Fruit fly (Drosophila melanogaster) whole organism, embryonic: Measurements from ENCODE around the gene CG17660.
A peak's percentile ranks its signal among the peaks of the same experiment; 100 is the strongest.

ENCODE experiments used
- Abd-B ChIP-seq: fragments of 200-800 bp; sonication (Bioruptor generic); optimal IDR thresholded peaks from 2 replicates; lab custom pipeline; 2018; ENCODE audit warnings: missing biosample characterization, mild to moderate bottlenecking, missing genetic modification characterization, moderate library complexity
- Adf1 ChIP-seq: fragments of 200-800 bp; sonication (Bioruptor generic); IDR thresholded peaks from 2 replicates; pipeline ENCODE4 v1.3.6; 2022; ENCODE audit warnings: missing biosample characterization, missing genetic modification characterization
- B-H1 ChIP-seq: fragments of 200-800 bp; sonication (Bioruptor generic); IDR thresholded peaks from 3 replicates; pipeline ENCODE4 v1.3.6; 2022; ENCODE audit warnings: missing biosample characterization, missing genetic modification characterization
- BtbVII ChIP-seq: fragments of 200-800 bp; sonication (Bioruptor generic); optimal IDR thresholded peaks from 3 replicates; lab custom pipeline; 2017; ENCODE audit warnings: missing biosample characterization, mild to moderate bottlenecking, missing genetic modification characterization
- CG10321 ChIP-seq: fragments of 200-800 bp; sonication (Bioruptor generic); IDR thresholded peaks from 2 replicates; pipeline ENCODE4 v1.3.6; 2022; ENCODE audit warnings: missing biosample characterization, missing genetic modification characterization
- CG11695 ChIP-seq: fragments of 200-800 bp; sonication (Bioruptor generic); IDR thresholded peaks from 3 replicates; pipeline ENCODE4 v1.3.6; 2022; ENCODE audit warnings: missing biosample characterization, missing genetic modification characterization
- CG12299 ChIP-seq: fragments of 200-800 bp; sonication (Bioruptor generic); optimal IDR thresholded peaks from 2 replicates; lab custom pipeline; 2018; ENCODE audit warnings: missing biosample characterization, mild to moderate bottlenecking, missing genetic modification characterization
- CG13624 ChIP-seq: fragments of 200-800 bp; sonication (Bioruptor generic); optimal IDR thresholded peaks from 2 replicates; lab custom pipeline; 2016; ENCODE audit warnings: missing biosample characterization, missing genetic modification characterization
- CG1603 ChIP-seq: fragments of 200-800 bp; sonication (Bioruptor generic); optimal IDR thresholded peaks from 2 replicates; lab custom pipeline; 2019; ENCODE audit warnings: missing biosample characterization, mild to moderate bottlenecking, missing genetic modification characterization, moderate library complexity
- CG17361 ChIP-seq: fragments of 200-800 bp; sonication (Bioruptor generic); IDR thresholded peaks from 3 replicates; pipeline ENCODE4 v1.3.6; 2022; ENCODE audit warnings: missing biosample characterization, missing genetic modification characterization
- CG1792 ChIP-seq: fragments of 200-800 bp; sonication (Bioruptor generic); optimal IDR thresholded peaks from 2 replicates; lab custom pipeline; 2016; ENCODE audit warnings: missing biosample characterization, missing genetic modification characterization
- CG18476 ChIP-seq: fragments of 200-800 bp; sonication (Bioruptor generic); optimal IDR thresholded peaks from 2 replicates; lab custom pipeline; 2016; ENCODE audit warnings: missing biosample characterization, mild to moderate bottlenecking, missing genetic modification characterization
- CG2129 ChIP-seq: fragments of 200-800 bp; sonication (Bioruptor generic); IDR thresholded peaks from 2 replicates; pipeline ENCODE4 v1.3.6; 2022; ENCODE audit warnings: missing biosample characterization, missing genetic modification characterization; ENCODE audit not compliant: partially characterized antibody
- CG31388 ChIP-seq: fragments of 200-800 bp; sonication (Bioruptor generic); optimal IDR thresholded peaks from 2 replicates; lab custom pipeline; 2016; ENCODE audit warnings: missing biosample characterization, missing genetic modification characterization
- CG7271 ChIP-seq: fragments of 200-800 bp; sonication (Bioruptor generic); optimal IDR thresholded peaks from 2 replicates; lab custom pipeline; 2018; ENCODE audit warnings: missing biosample characterization, mild to moderate bottlenecking, missing genetic modification characterization, moderate library complexity
- CG7745 ChIP-seq: fragments of 200-800 bp; sonication (Bioruptor generic); optimal IDR thresholded peaks from 2 replicates; lab custom pipeline; 2018; ENCODE audit warnings: missing biosample characterization, mild to moderate bottlenecking, missing genetic modification characterization, moderate library complexity
- CG8281 ChIP-seq: fragments of 200-800 bp; sonication (Bioruptor generic); optimal IDR thresholded peaks from 2 replicates; lab custom pipeline; 2018; ENCODE audit warnings: missing biosample characterization, mild to moderate bottlenecking, missing genetic modification characterization, moderate library complexity
- CG9817 ChIP-seq: fragments of 200-800 bp; sonication (Bioruptor generic); optimal IDR thresholded peaks from 2 replicates; lab custom pipeline; 2018; ENCODE audit warnings: missing biosample characterization, mild to moderate bottlenecking, missing genetic modification characterization, moderate library complexity
- GATAe ChIP-seq: fragments of 200-800 bp; sonication (Bioruptor generic); conservative IDR thresholded peaks from 2 replicates; pipeline ENCODE4 v1.3.6; 2022; ENCODE audit warnings: missing biosample characterization, missing genetic modification characterization
- Hand ChIP-seq: fragments of 200-800 bp; sonication (Bioruptor generic); optimal IDR thresholded peaks from 2 replicates; lab custom pipeline; 2017; ENCODE audit warnings: mild to moderate bottlenecking, missing biosample characterization, missing genetic modification reagents, missing genetic modification characterization
- Hr39 ChIP-seq: fragments of >200 bp; optimal IDR thresholded peaks from 2 replicates; lab custom pipeline; 2017
- Hr51 ChIP-seq, 2 experiments: fragments of 200-800 bp; sonication (Bioruptor generic); optimal IDR thresholded peaks; 2 replicates in 1 of 2; 3 replicates in 1 of 2; lab custom pipeline; 2016 to 2018; ENCODE audit warnings: missing biosample characterization in 2 of 2, missing genetic modification characterization in 2 of 2, mild to moderate bottlenecking in 1 of 2, moderate library complexity in 1 of 2
- Hsf ChIP-seq: fragments of 200-800 bp; sonication (Bioruptor generic); optimal IDR thresholded peaks from 3 replicates; lab custom pipeline; 2016; ENCODE audit warnings: missing biosample characterization, missing genetic modification characterization
- Lhr ChIP-seq: fragments of 200-800 bp; sonication (Bioruptor generic); optimal IDR thresholded peaks from 3 replicates; lab custom pipeline; 2017; ENCODE audit warnings: mild to moderate bottlenecking, missing biosample characterization, missing genetic modification reagents, missing genetic modification characterization
- Med ChIP-seq: fragments of 200-800 bp; sonication (Bioruptor generic); peaks from one replicate; lab custom pipeline; 2016; ENCODE audit warnings: missing biosample characterization, missing genetic modification characterization, mild to moderate bottlenecking, inconsistent platforms, moderate library complexity
- Mes4 ChIP-seq: fragments of 200-800 bp; sonication (Bioruptor generic); optimal IDR thresholded peaks from 2 replicates; lab custom pipeline; 2016; ENCODE audit warnings: missing biosample characterization, missing genetic modification characterization
- Nf-YB ChIP-seq: fragments of 200-800 bp; sonication (Bioruptor generic); optimal IDR thresholded peaks from 3 replicates; lab custom pipeline; 2019; ENCODE audit warnings: missing biosample characterization, mild to moderate bottlenecking, missing genetic modification characterization, moderate library complexity
- Scr ChIP-seq: fragments of 200-800 bp; sonication (Bioruptor generic); IDR thresholded peaks from 2 replicates; pipeline ENCODE4 v1.3.6; 2022; ENCODE audit warnings: missing biosample characterization, missing genetic modification characterization; ENCODE audit not compliant: partially characterized antibody
- Sin3A ChIP-seq: fragments of >200 bp; optimal IDR thresholded peaks from 2 replicates; lab custom pipeline; 2018
- Spps ChIP-seq: fragments of 200-800 bp; sonication (Bioruptor generic); optimal IDR thresholded peaks from 2 replicates; lab custom pipeline; 2018; ENCODE audit warnings: missing biosample characterization, mild to moderate bottlenecking, missing genetic modification characterization
- Sry-δ ChIP-seq: fragments of 200-800 bp; sonication (Bioruptor generic); optimal IDR thresholded peaks from 2 replicates; lab custom pipeline; 2016; ENCODE audit warnings: missing biosample characterization, missing genetic modification characterization
- Tbp ChIP-seq: fragments of >200 bp; optimal IDR thresholded peaks from 2 replicates; lab custom pipeline; 2018; ENCODE audit warnings: missing biosample characterization, missing genetic modification characterization
- bab2 ChIP-seq: fragments of 200-800 bp; sonication (Bioruptor generic); optimal IDR thresholded peaks from 2 replicates; lab custom pipeline; 2016; ENCODE audit warnings: missing biosample characterization, missing genetic modification characterization
- chn ChIP-seq: fragments of 200-800 bp; sonication (Bioruptor generic); optimal IDR thresholded peaks from 2 replicates; lab custom pipeline; 2016; ENCODE audit warnings: missing biosample characterization, missing genetic modification characterization
- fd64A ChIP-seq: fragments of 200-800 bp; sonication (Bioruptor generic); optimal IDR thresholded peaks from 3 replicates; lab custom pipeline; 2018; ENCODE audit warnings: missing biosample characterization, mild to moderate bottlenecking, missing genetic modification characterization
- gcm2 ChIP-seq: fragments of 200-800 bp; sonication (Bioruptor generic); optimal IDR thresholded peaks from 2 replicates; lab custom pipeline; 2016; ENCODE audit warnings: missing biosample characterization, missing genetic modification characterization
- kah ChIP-seq: fragments of 200-800 bp; sonication (Bioruptor generic); optimal IDR thresholded peaks from 2 replicates; lab custom pipeline; 2018; ENCODE audit warnings: missing biosample characterization, mild to moderate bottlenecking, missing genetic modification characterization
- lilli ChIP-seq: fragments of 200-800 bp; sonication (Bioruptor generic); optimal IDR thresholded peaks from 3 replicates; lab custom pipeline; 2016; ENCODE audit warnings: missing biosample characterization, missing genetic modification characterization
- pan ChIP-seq, 4 experiments: fragments of >200 bp in 3 of 4; fragments of 200-800 bp in 1 of 4; sonication (Bioruptor generic) in 1 of 4; optimal IDR thresholded peaks in 3 of 4; IDR thresholded peaks in 1 of 4; 2 replicates each; pipeline versions ENCODE4 v1.3.6 to Lab custom; 2017 to 2022; ENCODE audit warnings: missing biosample characterization in 2 of 4, missing genetic modification characterization in 2 of 4, mixed read lengths in 1 of 4
- pb ChIP-seq: fragments of 200-800 bp; sonication (Bioruptor generic); optimal IDR thresholded peaks from 3 replicates; lab custom pipeline; 2016; ENCODE audit warnings: missing biosample characterization, missing genetic modification characterization
- prd ChIP-seq, 3 experiments: fragments of >200 bp in 2 of 3; fragments of 200-800 bp in 1 of 3; sonication (Bioruptor generic) in 1 of 3; optimal IDR thresholded peaks in 2 of 3; IDR thresholded peaks in 1 of 3; 2 replicates in 2 of 3; 3 replicates in 1 of 3; pipeline versions ENCODE4 v1.3.6 to Lab custom; 2017 to 2022; ENCODE audit warnings: missing biosample characterization in 1 of 3, missing genetic modification characterization in 1 of 3
- pum ChIP-seq: fragments of 200-800 bp; sonication (Bioruptor generic); optimal IDR thresholded peaks from 2 replicates; lab custom pipeline; 2016; ENCODE audit warnings: missing biosample characterization, missing genetic modification characterization
- run ChIP-seq: fragments of 200-800 bp; sonication (Bioruptor generic); optimal IDR thresholded peaks from 3 replicates; lab custom pipeline; 2018; ENCODE audit warnings: missing biosample characterization, mild to moderate bottlenecking, missing genetic modification characterization
- sqz ChIP-seq: fragments of 200-800 bp; sonication (Bioruptor generic); optimal IDR thresholded peaks from 3 replicates; lab custom pipeline; 2018; ENCODE audit warnings: missing biosample characterization, mild to moderate bottlenecking, missing genetic modification characterization
- stc ChIP-seq: fragments of 200-800 bp; sonication (Bioruptor generic); IDR thresholded peaks from 2 replicates; pipeline ENCODE4 v1.3.6; 2022; ENCODE audit warnings: missing biosample characterization, missing genetic modification characterization
- tin ChIP-seq: fragments of 200-800 bp; sonication (Bioruptor generic); optimal IDR thresholded peaks from 3 replicates; lab custom pipeline; 2016; ENCODE audit warnings: missing biosample characterization, missing genetic modification characterization
- tna ChIP-seq: fragments of 200-800 bp; sonication (Bioruptor generic); IDR thresholded peaks from 2 replicates; pipeline ENCODE4 v1.3.6; 2022; ENCODE audit warnings: missing biosample characterization, missing genetic modification characterization; ENCODE audit not compliant: partially characterized antibody
- toy ChIP-seq: fragments of 200-800 bp; sonication (Bioruptor generic); IDR thresholded peaks from 2 replicates; pipeline ENCODE4 v1.3.6; 2022; ENCODE audit warnings: missing biosample characterization, missing genetic modification characterization
- zfh2 ChIP-seq: fragments of 200-800 bp; sonication (Bioruptor generic); optimal IDR thresholded peaks from 2 replicates; lab custom pipeline; 2016; ENCODE audit warnings: missing biosample characterization, missing genetic modification characterization

Gene CG17660

DNA sequence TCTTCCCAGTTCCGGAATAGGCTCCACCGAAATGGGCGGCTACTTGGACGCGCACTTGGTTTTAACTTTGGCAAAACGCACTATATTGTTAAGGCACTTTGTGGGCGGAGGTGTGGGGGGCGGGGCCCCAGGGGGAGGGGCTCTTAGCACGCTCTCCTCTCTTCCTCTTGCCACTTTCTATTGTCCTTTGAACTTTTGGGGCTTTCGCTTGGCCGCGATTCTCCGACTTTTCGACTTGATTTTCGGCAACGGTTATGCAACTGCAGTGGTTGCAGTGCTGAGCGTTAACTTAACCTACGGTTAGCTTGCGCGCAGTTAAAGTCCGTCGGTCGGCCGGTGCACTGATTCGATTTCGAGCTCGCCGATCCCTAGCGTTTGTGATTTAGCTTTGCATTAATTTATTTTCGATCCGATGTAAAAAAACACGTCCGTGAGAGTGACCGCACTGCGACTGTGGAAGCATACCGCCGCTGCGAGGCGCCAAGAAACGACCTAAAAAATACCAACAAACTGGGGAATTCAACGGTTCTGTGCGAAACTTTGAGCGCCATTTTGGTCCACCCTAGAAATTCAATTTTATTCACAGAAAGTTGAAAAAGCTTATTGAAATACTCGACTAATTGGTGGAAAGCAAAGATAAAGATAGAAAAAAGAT, 13.8 kb upstream of the CG17660 start, which contains the start of gene Rim2 (continued):
- TF ChIP-seq stc (0 out of 2 replicates have a peak, but pooled peaks have one; percentile 23), CG8281 (tag; lab: Kevin White, UChicago) (no peak), CG13624 (GFP tag; lab: Kevin White, UChicago) (peak; percentile 31), Spps (no peak), Scr (GFP tag; lab: Robert Waterston, UW) (peak; percentile 36; the same call in 1 of the 2 replicates), CG2129 (GFP tag; lab: Robert Waterston, UW) (no peak), CG1603 (tag; lab: Kevin White, UChicago) (peak; percentile 66), toy (GFP tag; lab: Robert Waterston, UW) (no peak), GATAe (GFP tag; lab: Robert Waterston, UW) (no peak), pb (GFP tag; lab: Kevin White, UChicago) (no peak), fd64A (no peak), Hsf (GFP tag; lab: Kevin White, UChicago) (no peak), Adf1 (0 out of 2 replicates have a peak, but pooled peaks have one; percentile 8), tna (GFP tag; lab: Robert Waterston, UW) (no peak), CG7745 (no peak), kah (GFP tag; lab: Kevin White, UChicago) (no peak), Hand (GFP tag; lab: Kevin White, UChicago) (no peak), B-H1 (GFP tag; lab: Robert Waterston, UW) (no peak), BtbVII (GFP tag; lab: Kevin White, UChicago) (no peak), Hr39 (lab: Kevin White, UChicago) (no peak), CG12299 (tag; lab: Kevin White, UChicago) (peak; percentile 26), Nf-YB (GFP tag; lab: Kevin White, UChicago) (no peak), CG7271 (no peak), Med (GFP tag; lab: Kevin White, UChicago) (peak; percentile 89), CG31388 (GFP tag; lab: Kevin White, UChicago) (no peak), Hr51 (GFP tag; optimal IDR thresholded peaks at IDR 0.05; lab: Kevin White, UChicago) (no peak), CG1792 (GFP tag; lab: Kevin White, UChicago) (peak; percentile 18), gcm2 (GFP tag; lab: Kevin White, UChicago) (no peak), sqz (GFP tag; lab: Kevin White, UChicago) (peak; percentile 73), Tbp (GFP tag; lab: Kevin White, UChicago) (no peak), prd (optimal IDR thresholded peaks at IDR 0.05; lab: Kevin White, UChicago) (no peak), prd (GFP tag; IDR thresholded peaks at IDR 0.05; lab: Robert Waterston, UW) (no peak), tin (GFP tag; lab: Kevin White, UChicago) (no peak), CG18476 (GFP tag; lab: Kevin White, UChicago) (no peak), CG17361 (GFP tag; lab: Robert Waterston, UW) (no peak), bab2 (GFP tag; lab: Kevin White, UChicago) (no peak), CG9817 (no peak), Mes4 (no peak), chn (GFP tag; lab: Kevin White, UChicago) (peak; percentile 15), Sin3A (lab: Kevin White, UChicago) (peak; percentile 38), Sry-δ (GFP tag; lab: Kevin White, UChicago) (peak; percentile 65), Lhr (peak; percentile 86), zfh2 (GFP tag; lab: Kevin White, UChicago) (peak; percentile 23), lilli (GFP tag; lab: Kevin White, UChicago) (peak; percentile 12), run (tag; lab: Kevin White, UChicago) (no peak), pum (GFP tag; lab: Kevin White, UChicago) (no peak), CG10321 (GFP tag; lab: Robert Waterston, UW) (0 out of 2 replicates have a peak, but pooled peaks have one; percentile 13), Abd-B (GFP tag; lab: Kevin White, UChicago) (peak; percentile 3), pan (optimal IDR thresholded peaks at IDR 0.05; lab: Kevin White, UChicago) (no peak), pan (GFP tag; optimal IDR thresholded peaks at IDR 0.05 in 1 of 2, IDR thresholded peaks at IDR 0.05 in 1 of 2) (no peak), CG11695 (no peak; the same call in 2 of the 3 replicates)
